Worm (Caenorhabditis elegans): ENCODE data around the gene col-109.

DNA sequence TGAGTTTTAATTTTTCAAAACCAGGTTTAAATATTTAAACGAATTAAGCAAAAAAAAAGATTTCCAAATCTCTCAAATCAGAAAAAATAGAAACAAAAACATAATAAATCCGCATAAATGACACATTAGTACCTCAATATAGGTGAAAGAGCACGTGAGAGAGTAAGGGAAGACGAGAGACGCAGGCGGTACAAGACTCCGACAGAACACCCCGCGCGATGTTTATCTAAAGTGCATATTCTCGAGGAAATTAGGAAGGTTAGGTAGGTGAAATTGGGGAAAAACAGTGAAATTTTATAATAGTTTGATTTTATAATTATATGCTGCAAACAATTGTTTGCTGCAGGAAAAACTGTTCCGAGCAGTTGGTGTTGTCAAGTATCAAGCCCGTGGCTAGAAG lies 15.4 kb downstream of the col-109 start:
- TF ChIP-seq daf-12 (tag; optimal IDR thresholded peaks at IDR 0.05) = no peak
- TF ChIP-seq sea-2 (GFP tag; optimal IDR thresholded peaks at IDR 0.05) = no peak
- peak; percentile 57 for TF ChIP-seq pha-4 (tag; optimal IDR thresholded peaks at IDR 0.05)
- TF ChIP-seq ztf-11 (tag; optimal IDR thresholded peaks at IDR 0.05) = no peak
- no peak for TF ChIP-seq nhr-11 (tag; optimal IDR thresholded peaks at IDR 0.05)
- TF ChIP-seq egl-27 (tag; optimal IDR thresholded peaks at IDR 0.05) = no peak
- TF ChIP-seq tbx-2 (tag; optimal IDR thresholded peaks at IDR 0.05) = no peak
